Fruit fly (Drosophila melanogaster): ENCODE measurements around the gene CG31407.

Gene CG31407

DNA sequence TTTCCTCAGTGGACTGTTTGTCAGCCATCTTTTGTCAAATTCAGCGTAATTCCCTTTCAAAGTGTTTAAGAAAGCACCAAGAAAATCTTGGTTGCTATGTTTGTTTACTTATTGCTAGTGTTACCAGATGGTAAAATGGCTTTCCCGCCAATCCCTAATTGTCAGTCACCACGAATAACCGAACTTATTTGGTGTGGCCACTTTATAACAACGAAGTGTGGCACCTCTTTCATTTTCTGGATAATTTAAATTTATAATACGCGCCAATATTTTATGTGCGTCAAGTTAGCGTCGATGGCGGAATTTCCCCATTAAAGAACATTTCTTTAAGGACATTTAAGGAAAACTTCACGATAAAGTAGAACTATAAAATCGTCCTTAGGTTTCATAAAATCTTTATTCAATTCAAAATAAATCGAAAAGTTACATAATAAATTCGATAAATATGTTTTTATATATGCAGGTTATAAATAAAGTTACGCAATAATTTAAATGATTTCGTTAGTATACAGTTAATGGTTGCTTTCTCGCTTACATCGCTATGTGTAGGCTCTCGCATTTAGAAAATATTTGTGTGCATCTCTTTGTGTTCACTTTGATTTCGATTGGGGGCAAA lies 23.7 kb downstream of the CG31407 start, which contains the start of gene CG5359 (continued):
- no peak for TF ChIP-seq sim (GFP tag; IDR thresholded peaks at IDR 0.05)
- TF ChIP-seq so (GFP tag; IDR thresholded peaks at IDR 0.05) = no peak
- TF ChIP-seq slbo (GFP tag; IDR thresholded peaks at IDR 0.05) = no peak
- no peak for TF ChIP-seq CG14667 (GFP tag; IDR thresholded peaks at IDR 0.05)
- no peak for TF ChIP-seq eyg (GFP tag; optimal IDR thresholded peaks at IDR 0.05)
- TF ChIP-seq zf30C (GFP tag; optimal IDR thresholded peaks at IDR 0.05) = no peak
- no peak for TF ChIP-seq CG31365 (tag; optimal IDR thresholded peaks at IDR 0.05)
- TF ChIP-seq ranshi (GFP tag; IDR thresholded peaks at IDR 0.05) = no peak
- TF ChIP-seq Lhr (GFP tag; optimal IDR thresholded peaks at IDR 0.05) = peak; percentile 66
- TF ChIP-seq CG10565 (GFP tag; optimal IDR thresholded peaks at IDR 0.05) = no peak
- no peak for TF ChIP-seq gsb (GFP tag; IDR thresholded peaks at IDR 0.05)
- no peak for TF ChIP-seq NFAT (GFP tag; IDR thresholded peaks at IDR 0.05)
- TF ChIP-seq CG10431 (GFP tag; optimal IDR thresholded peaks at IDR 0.05) = no peak
- no peak for TF ChIP-seq klu (GFP tag; IDR thresholded peaks at IDR 0.05)
- no peak for TF ChIP-seq cato (GFP tag; optimal IDR thresholded peaks at IDR 0.05; ENCODE audit: borderline replicate concordance)
- no peak for TF ChIP-seq dan (GFP tag; IDR thresholded peaks at IDR 0.05)
- TF ChIP-seq CG8359 (GFP tag; optimal IDR thresholded peaks at IDR 0.05; ENCODE audit: borderline replicate concordance) = no peak
- no peak for TF ChIP-seq CG12659 (GFP tag; optimal IDR thresholded peaks at IDR 0.05)
- TF ChIP-seq bigmax (GFP tag; optimal IDR thresholded peaks at IDR 0.05) = no peak
- TF ChIP-seq CG7963 (GFP tag; IDR thresholded peaks at IDR 0.05; ENCODE audit: partially characterized antibody) = no peak
- TF ChIP-seq Dfd (GFP tag; optimal IDR thresholded peaks at IDR 0.05) = no peak
- TF ChIP-seq lov (optimal IDR thresholded peaks at IDR 0.05) = no peak
- no peak for TF ChIP-seq lov (GFP tag; IDR thresholded peaks at IDR 0.05)
- no peak for TF ChIP-seq otp (GFP tag; IDR thresholded peaks at IDR 0.05)
- no peak for TF ChIP-seq CG8388 (GFP tag; optimal IDR thresholded peaks at IDR 0.05)
- peak; percentile 21; the same call in 1 of the 2 replicates for TF ChIP-seq Rfx (GFP tag; IDR thresholded peaks at IDR 0.05)
- TF ChIP-seq ap (GFP tag; IDR thresholded peaks at IDR 0.05) = no peak
- TF ChIP-seq CG32767 (GFP tag; IDR thresholded peaks at IDR 0.05) = no peak
- TF ChIP-seq Sox100B (GFP tag; optimal IDR thresholded peaks at IDR 0.05) = no peak
- TF ChIP-seq Opbp (GFP tag; IDR thresholded peaks at IDR 0.05; ENCODE audit: partially characterized antibody) = no peak
- no peak for TF ChIP-seq dmrt99B (tag; optimal IDR thresholded peaks at IDR 0.05)
- TF ChIP-seq jigr1 (GFP tag; IDR thresholded peaks at IDR 0.05) = no peak
- TF ChIP-seq usp (GFP tag; optimal IDR thresholded peaks at IDR 0.05) = no peak
- TF ChIP-seq Max (GFP tag; optimal IDR thresholded peaks at IDR 0.05) = no peak
- TF ChIP-seq hkb (optimal IDR thresholded peaks at IDR 0.05) = no peak
- no peak for TF ChIP-seq hkb (GFP tag; IDR thresholded peaks at IDR 0.05)
- no peak for TF ChIP-seq wdn (GFP tag; IDR thresholded peaks at IDR 0.05)
- TF ChIP-seq bowl (GFP tag; IDR thresholded peaks at IDR 0.05) = no peak
- no peak for TF ChIP-seq CG4707 (GFP tag; optimal IDR thresholded peaks at IDR 0.05)
- no peak for TF ChIP-seq disco-r (GFP tag; optimal IDR thresholded peaks at IDR 0.05)
- TF ChIP-seq CG10209 (GFP tag; optimal IDR thresholded peaks at IDR 0.05) = no peak
- TF ChIP-seq trh (GFP tag; optimal IDR thresholded peaks at IDR 0.05) = no peak
- no peak for TF ChIP-seq CG9215 (GFP tag; IDR thresholded peaks at IDR 0.05)
- TF ChIP-seq CG13894 (tag; optimal IDR thresholded peaks at IDR 0.05) = no peak
- TF ChIP-seq CG2120 (GFP tag; optimal IDR thresholded peaks at IDR 0.05) = no peak
- TF ChIP-seq Gug (GFP tag; IDR thresholded peaks at IDR 0.05) = no peak
- no peak for TF ChIP-seq Poxn (GFP tag; IDR thresholded peaks at IDR 0.05)
- TF ChIP-seq CG17612 (GFP tag; IDR thresholded peaks at IDR 0.05) = no peak
- no peak for TF ChIP-seq bbx (GFP tag; IDR thresholded peaks at IDR 0.05; ENCODE audit: partially characterized antibody)
- no peak for TF ChIP-seq CG12219 (GFP tag; optimal IDR thresholded peaks at IDR 0.05)
- no peak for TF ChIP-seq CG13424 (tag; optimal IDR thresholded peaks at IDR 0.05)

Measured in whole organism, embryonic.